Fruit fly (Drosophila melanogaster) whole organism, larva: Measurements from ENCODE around the gene trol.
A peak's percentile ranks its signal among the peaks of the same experiment; 100 is the strongest.

Experiments used
- noc ChIP-seq: fragments of 200-800 bp; sonication (Bioruptor generic); optimal IDR thresholded peaks from 3 replicates; lab custom pipeline; 2019; ENCODE audit warnings: missing biosample characterization, mild to moderate bottlenecking, missing genetic modification characterization, moderate library complexity

The trol gene

dm6 chrX:2546664-2547487 is 1.6 kb upstream of the trol start:
- TF ChIP-seq noc (tag; lab: Kevin White, UChicago): peak; percentile 73

DNA sequence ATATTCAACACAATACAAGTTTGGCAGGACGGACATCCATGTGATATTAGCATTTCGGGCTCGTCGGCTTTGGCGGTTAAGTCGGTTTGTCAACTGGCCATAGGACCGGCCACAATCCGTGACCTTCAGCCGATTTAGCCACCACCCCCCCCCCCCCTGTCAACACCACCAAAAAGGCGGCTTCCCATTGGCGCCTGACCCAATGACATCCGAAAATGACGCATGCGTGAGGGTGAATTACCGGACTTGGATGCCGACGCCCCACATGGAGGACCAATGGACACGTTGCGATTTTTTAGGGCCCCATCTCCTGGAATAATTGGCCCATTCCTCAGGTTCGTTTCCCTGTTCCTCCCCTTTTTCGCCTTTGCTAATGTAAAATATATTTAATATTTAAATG is 1.0 kb upstream of the trol start:
- no peak for TF ChIP-seq noc (tag; lab: Kevin White, UChicago)

dm6 chrX:2542500-2542899 is 2.7 kb downstream of the trol start:
- TF ChIP-seq noc (tag; lab: Kevin White, UChicago): no peak

- no peak for TF ChIP-seq noc (tag; lab: Kevin White, UChicago)
Measured at dm6 chrX:2539495-2539894, 5.7 kb downstream of the trol start.

DNA sequence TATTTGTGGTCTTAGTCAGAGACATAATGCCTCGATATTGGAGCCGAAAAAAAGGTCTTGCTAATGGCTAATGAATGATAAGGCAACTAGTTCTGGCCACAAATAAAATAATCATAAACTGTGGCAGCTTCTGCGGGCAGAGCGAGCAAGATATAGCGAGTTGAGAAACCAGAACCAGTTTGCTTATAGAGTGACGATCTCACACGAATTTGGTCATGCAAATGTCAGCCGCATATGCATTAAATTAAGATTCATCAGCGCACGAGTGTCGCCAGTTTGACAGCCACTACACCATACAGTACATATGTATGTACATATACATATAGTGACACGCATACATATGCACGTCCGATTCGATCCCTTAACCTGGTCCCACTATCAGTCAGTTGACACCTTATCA is 6.8 kb downstream of the trol start:
- TF ChIP-seq noc (tag; lab: Kevin White, UChicago): no peak

DNA sequence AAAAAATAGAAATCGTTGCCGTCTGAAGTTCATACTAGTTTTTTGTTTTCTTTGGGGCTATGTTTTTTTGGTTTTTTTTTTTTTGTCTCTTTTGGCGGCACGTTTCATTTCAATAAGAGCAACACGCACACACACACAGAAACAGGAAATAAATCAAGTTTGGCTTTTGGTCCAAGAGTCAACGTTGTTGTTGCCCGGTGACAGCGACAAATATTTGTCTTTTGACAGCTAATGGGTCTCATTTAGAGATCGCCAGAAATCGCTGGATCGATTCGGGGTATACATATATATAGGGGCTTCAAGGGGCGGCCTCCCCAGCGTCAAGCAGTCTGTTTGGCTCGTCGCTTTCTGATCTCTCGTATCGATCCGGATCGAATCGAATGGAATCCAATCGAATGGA is 7.8 kb downstream of the trol start:
- no peak for TF ChIP-seq noc (tag; lab: Kevin White, UChicago)

DNA sequence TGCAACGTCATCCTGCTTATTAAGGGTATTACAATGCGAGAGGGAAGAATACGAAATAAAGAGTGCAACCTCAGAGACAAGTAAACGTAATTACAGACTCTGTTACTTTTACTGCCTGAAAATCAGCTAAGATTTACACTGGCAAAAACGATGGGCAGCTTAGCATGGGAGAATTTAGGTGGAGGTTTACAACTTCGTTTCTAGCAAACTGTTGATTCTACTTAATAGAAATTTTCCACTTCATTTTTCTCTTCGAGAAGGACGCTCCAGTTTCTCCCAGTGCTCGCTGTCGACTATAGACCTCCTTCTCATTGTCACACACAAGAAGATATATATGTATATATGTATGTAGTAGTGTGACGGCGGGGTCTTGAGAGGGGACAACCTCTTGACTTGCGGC is 9.1 kb downstream of the trol start:
- no peak for TF ChIP-seq noc (tag; lab: Kevin White, UChicago)

DNA sequence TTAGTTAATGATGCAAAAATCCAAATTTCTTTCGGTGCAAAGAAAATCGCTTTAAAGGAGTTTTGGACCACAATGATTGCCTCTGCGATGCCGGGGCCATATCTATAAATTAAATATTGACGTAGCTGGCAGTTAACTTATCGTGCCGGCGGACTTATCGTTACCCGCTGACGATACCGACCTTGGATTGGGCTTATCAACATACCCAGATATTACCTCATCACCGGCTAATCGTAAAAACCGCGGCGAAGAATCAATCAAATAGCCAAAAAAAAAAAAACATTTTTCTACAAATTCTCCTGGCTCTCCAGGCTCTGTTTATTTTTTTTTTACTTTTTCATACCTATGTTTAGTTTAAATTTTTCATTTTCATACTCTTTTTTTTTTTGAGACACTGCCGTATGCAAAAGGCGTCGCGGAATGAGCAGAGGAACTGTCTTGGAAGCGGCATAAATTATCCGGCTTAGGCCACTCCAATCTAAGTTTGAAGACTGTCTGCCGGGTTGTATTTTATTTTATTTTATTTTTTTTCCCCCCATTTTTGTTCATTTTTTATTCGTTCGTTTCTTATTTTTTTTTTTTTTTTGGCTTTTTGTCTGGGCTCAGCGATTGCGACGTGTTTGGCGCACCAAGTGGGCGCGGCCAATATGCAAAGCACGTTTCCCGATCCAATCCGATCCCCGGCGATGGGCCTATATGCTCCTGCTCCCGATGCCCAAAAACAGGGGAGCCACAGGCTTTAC is 10.1 kb downstream of the trol start:
- no peak for TF ChIP-seq noc (tag; lab: Kevin White, UChicago)

- peak; percentile 1 for TF ChIP-seq noc (tag; lab: Kevin White, UChicago)
Measured at dm6 chrX:2533843-2534473, 11.3 kb downstream of the trol start.

DNA sequence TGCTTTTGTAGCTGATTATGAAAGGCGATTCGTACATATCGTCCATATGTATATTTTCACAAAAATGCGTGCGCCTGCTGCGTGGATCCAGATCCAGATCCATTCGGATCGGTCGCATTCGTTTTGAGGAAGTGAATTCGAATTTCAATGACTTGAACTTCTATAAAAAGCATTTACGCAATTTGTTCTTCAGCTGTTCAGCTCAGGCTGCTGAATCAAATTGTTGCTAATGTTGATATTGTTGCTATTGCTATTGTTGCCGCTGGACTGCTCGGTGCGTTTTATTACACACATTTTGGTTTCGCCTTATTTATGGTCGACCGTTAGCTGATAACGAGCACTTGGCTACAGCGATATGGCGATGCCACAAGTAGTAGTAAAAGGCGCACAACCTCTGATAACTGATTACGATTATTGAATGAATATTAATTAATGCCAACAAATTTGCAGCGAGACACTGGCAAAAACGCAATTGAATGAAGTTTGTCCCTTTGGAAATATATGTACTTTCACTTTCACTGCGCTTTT is 13.9 kb downstream of the trol start:
- no peak for TF ChIP-seq noc (tag; lab: Kevin White, UChicago)

- no peak for TF ChIP-seq noc (tag; lab: Kevin White, UChicago)
Measured at dm6 chrX:2524426-2524825, 20.8 kb downstream of the trol start.

- no peak for TF ChIP-seq noc (tag; lab: Kevin White, UChicago)
Measured at dm6 chrX:2518361-2518760, 26.9 kb downstream of the trol start.

DNA sequence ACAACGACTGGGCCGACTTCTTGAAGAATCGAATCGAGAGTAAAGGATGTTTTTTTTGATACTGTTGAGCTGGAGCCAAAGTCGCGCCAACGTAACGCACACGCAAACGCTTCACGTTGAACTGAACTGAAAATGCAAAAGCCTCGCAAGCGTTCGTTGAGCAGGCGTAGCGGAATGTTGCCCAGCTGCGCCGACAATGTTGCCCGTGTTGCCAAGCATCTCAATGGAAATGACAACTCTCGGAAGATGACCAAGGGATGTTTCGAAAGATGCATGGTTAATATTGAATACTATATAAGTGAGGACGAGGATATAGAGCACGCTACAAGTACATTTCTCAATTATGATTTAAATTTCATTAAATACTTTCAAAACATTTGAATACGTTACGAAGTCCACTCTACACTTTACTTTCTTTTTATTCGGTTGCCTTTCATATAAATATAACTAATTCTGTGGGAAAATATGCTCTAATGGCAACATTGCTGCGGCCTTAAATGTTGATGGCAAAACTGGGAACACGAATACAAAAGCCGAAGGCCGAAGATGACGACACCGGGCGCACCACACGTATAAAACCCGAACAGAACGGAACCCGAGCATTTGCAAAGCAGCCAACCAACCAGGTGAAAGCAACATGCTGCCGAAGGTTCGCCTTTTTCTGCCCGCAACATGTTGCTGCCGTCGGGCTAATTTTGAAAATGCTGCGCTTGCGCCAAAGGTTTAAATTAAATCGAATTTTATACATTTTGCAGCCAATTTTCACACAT is 27.5 kb downstream of the trol start:
- TF ChIP-seq noc (tag; lab: Kevin White, UChicago): no peak

dm6 chrX:2516199-2516598 is 29.0 kb downstream of the trol start:
- no peak for TF ChIP-seq noc (tag; lab: Kevin White, UChicago)

DNA sequence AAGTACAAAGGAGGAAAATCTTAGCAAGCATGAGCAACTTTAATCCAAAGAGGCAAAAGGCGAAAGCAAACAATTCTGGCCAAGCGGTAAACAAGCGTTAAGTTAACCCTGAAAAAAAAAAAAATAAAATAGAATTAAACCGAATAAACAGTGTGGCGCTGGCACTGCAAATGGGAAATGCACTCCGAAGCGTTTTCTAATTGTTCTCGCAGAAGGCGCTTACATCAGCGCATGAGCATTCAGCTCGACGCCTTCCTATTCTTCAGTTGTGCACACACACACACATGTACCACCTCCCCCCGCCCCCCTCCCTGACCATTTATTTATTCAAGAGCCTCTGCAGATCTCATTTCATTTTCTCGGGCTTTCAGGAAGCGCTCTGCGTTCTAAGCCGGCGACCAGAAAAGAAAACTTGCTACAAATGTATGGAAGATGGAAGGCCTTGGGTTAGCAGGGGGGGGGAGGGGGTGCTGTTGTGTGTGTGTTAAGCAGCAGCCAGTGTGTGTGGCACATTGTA is 33.9 kb downstream of the trol start:
- TF ChIP-seq noc (tag; lab: Kevin White, UChicago): no peak
